Fruit fly (Drosophila melanogaster): ENCODE data around the gene lcs.

The lcs gene

DNA sequence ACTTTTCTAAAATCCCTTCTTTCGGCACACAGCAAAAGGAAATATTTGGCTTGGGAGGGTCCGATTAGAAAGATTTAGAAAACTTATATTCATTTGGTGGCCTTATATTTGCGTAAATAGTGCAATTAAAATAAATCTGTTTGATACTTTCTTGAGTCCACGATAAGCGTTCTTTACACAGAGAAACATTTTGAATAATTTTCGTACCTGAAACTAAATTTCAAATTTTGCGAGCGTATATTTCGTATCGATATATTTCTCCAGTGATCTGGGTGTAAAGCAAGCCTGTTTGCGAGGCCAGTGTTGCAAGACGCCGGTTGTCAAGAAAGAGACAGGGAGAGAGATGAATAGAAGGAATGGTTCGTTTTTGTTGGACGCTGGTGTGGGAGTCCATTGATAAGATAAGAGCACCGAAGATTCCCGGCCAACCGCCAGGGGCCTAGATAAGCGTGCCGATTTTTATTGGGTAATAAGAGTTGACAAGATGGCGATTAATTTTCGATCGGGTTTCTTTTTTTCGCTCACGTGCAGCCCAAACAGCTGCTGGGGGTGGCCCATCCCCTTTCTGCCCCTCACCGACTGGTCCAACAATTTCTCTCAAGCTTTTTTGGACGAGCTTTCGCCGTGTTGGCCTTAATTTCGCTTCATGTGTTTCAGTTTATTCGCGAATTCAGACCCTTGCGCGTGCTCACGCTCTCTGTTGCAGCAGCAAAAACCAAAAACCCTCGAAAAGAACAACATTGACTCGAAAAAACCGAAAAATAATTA is 23.3 kb downstream of the lcs start, which contains the start of gene slgA (continued):
- no peak for TF ChIP-seq sqz (GFP tag; optimal IDR thresholded peaks at IDR 0.05)
- TF ChIP-seq Atf-2 (GFP tag; optimal IDR thresholded peaks at IDR 0.05): no peak
- peak; percentile 48 for TF ChIP-seq CHES-1-like (GFP tag; optimal IDR thresholded peaks at IDR 0.05)
- TF ChIP-seq CG1647 (GFP tag; optimal IDR thresholded peaks at IDR 0.05): peak; percentile 43
- peak; percentile 1 for TF ChIP-seq tin (GFP tag; optimal IDR thresholded peaks at IDR 0.05)
- TF ChIP-seq sug (tag; optimal IDR thresholded peaks at IDR 0.05): peak; percentile 92
- TF ChIP-seq CG14441 (GFP tag; IDR thresholded peaks at IDR 0.05): no peak
- TF ChIP-seq CG2202 (tag; optimal IDR thresholded peaks at IDR 0.05): no peak
- TF ChIP-seq CG2199 (GFP tag; IDR thresholded peaks at IDR 0.05): no peak
- no peak for TF ChIP-seq CG4617 (GFP tag; optimal IDR thresholded peaks at IDR 0.05; ENCODE audit: borderline replicate concordance)
- TF ChIP-seq sens-2 (GFP tag; IDR thresholded peaks at IDR 0.05): no peak
- no peak for TF ChIP-seq disco-r (GFP tag; optimal IDR thresholded peaks at IDR 0.05)
- no peak for TF ChIP-seq MTF-1 (GFP tag; optimal IDR thresholded peaks at IDR 0.05; ENCODE audit: borderline replicate concordance)
- TF ChIP-seq CG9609 (GFP tag; optimal IDR thresholded peaks at IDR 0.05): peak; percentile 43
- TF ChIP-seq CG10209 (GFP tag; optimal IDR thresholded peaks at IDR 0.05): peak; percentile 0
- TF ChIP-seq CG12942 (GFP tag; optimal IDR thresholded peaks at IDR 0.05): peak; percentile 17
- TF ChIP-seq pfk (GFP tag; optimal IDR thresholded peaks at IDR 0.05): peak; percentile 14
- peak; percentile 42 for TF ChIP-seq CG10543 (GFP tag; optimal IDR thresholded peaks at IDR 0.05)
- TF ChIP-seq ac (GFP tag; optimal IDR thresholded peaks at IDR 0.05): no peak
- no peak for TF ChIP-seq br (optimal IDR thresholded peaks at IDR 0.05)
- no peak for TF ChIP-seq yki (optimal IDR thresholded peaks at IDR 0.05)
- TF ChIP-seq nerfin-1 (tag; optimal IDR thresholded peaks at IDR 0.05): no peak
- TF ChIP-seq prd (optimal IDR thresholded peaks at IDR 0.05): no peak
- TF ChIP-seq prd (GFP tag; IDR thresholded peaks at IDR 0.05): no peak
- TF ChIP-seq CG17328 (GFP tag; IDR thresholded peaks at IDR 0.05): no peak
- TF ChIP-seq B-H2 (GFP tag; optimal IDR thresholded peaks at IDR 0.05): peak; percentile 53
- TF ChIP-seq CG34376 (GFP tag; optimal IDR thresholded peaks at IDR 0.05): peak; percentile 38
- TF ChIP-seq CG3847 (GFP tag; IDR thresholded peaks at IDR 0.05): peak; percentile 47; the same call in 1 of the 2 replicates
- no peak for TF ChIP-seq CG10979 (tag; optimal IDR thresholded peaks at IDR 0.05)
- TF ChIP-seq CG4328 (GFP tag; optimal IDR thresholded peaks at IDR 0.05): no peak
- no peak for TF ChIP-seq CG1602 (GFP tag; optimal IDR thresholded peaks at IDR 0.05)
- no peak for TF ChIP-seq aop (GFP tag; IDR thresholded peaks at IDR 0.05)
- TF ChIP-seq HmgD (GFP tag; optimal IDR thresholded peaks at IDR 0.05): peak; percentile 62
- no peak for TF ChIP-seq repo (GFP tag; optimal IDR thresholded peaks at IDR 0.05)
- TF ChIP-seq pan (optimal IDR thresholded peaks at IDR 0.05): no peak
- peak in 1 of 2 experiments; percentile 28 for TF ChIP-seq pan (GFP tag; optimal IDR thresholded peaks at IDR 0.05 in 1 of 2, IDR thresholded peaks at IDR 0.05 in 1 of 2)
- no peak for TF ChIP-seq CG8281 (tag; optimal IDR thresholded peaks at IDR 0.05)
- peak; percentile 2 for TF ChIP-seq CG9437 (GFP tag; optimal IDR thresholded peaks at IDR 0.05)
- no peak; the same call in 2 of the 3 replicates for TF ChIP-seq tgo (GFP tag; IDR thresholded peaks at IDR 0.05)
- no peak for TF ChIP-seq Stat92E (GFP tag; optimal IDR thresholded peaks at IDR 0.05)
- peak; percentile 54 for TF ChIP-seq CG13894 (tag; optimal IDR thresholded peaks at IDR 0.05)
- TF ChIP-seq lmd (GFP tag; IDR thresholded peaks at IDR 0.05): peak; percentile 44; the same call in 1 of the 2 replicates
- TF ChIP-seq CG7963 (GFP tag; IDR thresholded peaks at IDR 0.05; ENCODE audit: partially characterized antibody): peak; percentile 49; the same call in 1 of the 3 replicates
- no peak for TF ChIP-seq insv (GFP tag; optimal IDR thresholded peaks at IDR 0.05)
- TF ChIP-seq Dek (tag; optimal IDR thresholded peaks at IDR 0.05): no peak
- TF ChIP-seq E2f1 (GFP tag; IDR thresholded peaks at IDR 0.05): no peak
- no peak for TF ChIP-seq CG31441 (GFP tag; IDR thresholded peaks at IDR 0.05)
- TF ChIP-seq CG31365 (tag; optimal IDR thresholded peaks at IDR 0.05): no peak
- TF ChIP-seq wdn (GFP tag; IDR thresholded peaks at IDR 0.05): no peak
- TF ChIP-seq jigr1 (GFP tag; IDR thresholded peaks at IDR 0.05): no peak
- no peak for TF ChIP-seq CG17568 (GFP tag; optimal IDR thresholded peaks at IDR 0.05)
